Worm (Caenorhabditis elegans) whole organism, L4/young adult: ENCODE data around the gene ztf-13.

Experiments used
- W03F9.2 ChIP-seq: fragments of 150-350 bp; optimal IDR thresholded peaks from 2 replicates; lab custom pipeline; 2014; ENCODE audit warnings: missing biosample characterization, missing genetic modification characterization
- him-1 ChIP-seq: sonication (generic microtip); optimal IDR thresholded peaks from 2 replicates; lab custom pipeline; 2016; ENCODE audit warnings: missing genotype, missing genetic modification reagents, missing genetic modification characterization, missing compliant biosample characterization

DNA sequence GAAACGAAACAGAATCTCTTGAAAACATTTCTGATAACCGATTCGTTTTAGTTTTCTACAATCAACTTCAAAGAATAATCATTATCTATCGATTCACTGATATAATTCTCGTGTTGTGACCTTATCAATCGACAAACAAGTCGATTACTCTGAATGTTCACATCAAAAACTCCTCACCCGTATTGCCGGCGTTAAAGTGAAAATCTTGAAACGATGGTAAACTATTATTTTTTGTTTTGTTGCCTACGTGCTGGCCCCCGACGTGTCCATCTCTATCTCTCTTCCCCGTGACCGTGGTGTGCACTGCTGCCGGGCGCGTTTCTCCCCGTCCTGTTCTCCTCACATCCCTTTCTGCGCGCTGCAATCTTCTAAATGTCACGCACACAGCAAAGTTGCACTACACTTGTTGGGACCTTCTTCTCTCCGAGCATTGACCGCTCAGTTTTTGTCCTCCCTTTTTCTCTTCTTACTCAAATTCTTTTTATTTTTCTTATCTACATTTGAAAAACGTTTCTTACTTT is 12.0 kb downstream of the ztf-13 start:
- TF ChIP-seq him-1 (no peak), W03F9.2 (peak; percentile 26)
